Worm (Caenorhabditis elegans) whole organism, L4 larva: ENCODE measurements around the gene ZC21.6.

ENCODE experiments used
- D1046.2 ChIP-seq: fragments of 200-800 bp; sonication (Bioruptor generic); IDR thresholded peaks from 2 replicates; pipeline ENCODE4 v1.3.6; 2022; ENCODE audit warnings: missing genetic modification characterization, missing compliant biosample characterization
- F26F4.8 ChIP-seq: fragments of 200-800 bp; sonication (Bioruptor generic); conservative IDR thresholded peaks from 2 replicates; pipeline ENCODE4 v1.3.6; 2022; ENCODE audit warnings: missing genetic modification characterization, missing compliant biosample characterization
- Y105C5A.15 ChIP-seq: fragments of 200-800 bp; sonication (Bioruptor generic); IDR thresholded peaks from 2 replicates; pipeline ENCODE4 v1.3.6; 2022; ENCODE audit warnings: missing genetic modification characterization, missing compliant biosample characterization
- Y48G9A.11 ChIP-seq: fragments of 200-800 bp; sonication (Bioruptor generic); IDR thresholded peaks from 2 replicates; pipeline ENCODE4 v1.3.6; 2022; ENCODE audit warnings: missing genetic modification reagents, missing genetic modification characterization, missing compliant biosample characterization
- Y5F2A.4 ChIP-seq: fragments of 200-800 bp; sonication (Bioruptor generic); optimal IDR thresholded peaks from 2 replicates; lab custom pipeline; 2018; ENCODE audit warnings: mild to moderate bottlenecking, missing genetic modification characterization, missing compliant biosample characterization
- aha-1 ChIP-seq: fragments of 150-350 bp; peaks from one replicate; lab custom pipeline; 2014; ENCODE audit warnings: missing biosample characterization, missing genetic modification characterization
- aly-2 ChIP-seq: sonication (generic microtip); optimal IDR thresholded peaks from 2 replicates; lab custom pipeline; 2018; ENCODE audit warnings: missing biosample characterization, missing genetic modification characterization
- ama-1 ChIP-seq: fragments of 150-350 bp; optimal IDR thresholded peaks from 2 replicates; lab custom pipeline; 2014; ENCODE audit warnings: inconsistent platforms, mixed read lengths
- attf-4 ChIP-seq: sonication (generic microtip); optimal IDR thresholded peaks from 3 replicates; lab custom pipeline; 2017; ENCODE audit warnings: missing biosample characterization, missing genetic modification characterization
- ceh-20 ChIP-seq: fragments of 200-800 bp; sonication (Bioruptor generic); IDR thresholded peaks from 2 replicates; pipeline ENCODE4 v1.3.6; 2022; ENCODE audit warnings: missing genetic modification reagents, missing genetic modification characterization, missing compliant biosample characterization
- ceh-44 ChIP-seq: fragments of 200-800 bp; sonication (Bioruptor generic); IDR thresholded peaks from 2 replicates; pipeline ENCODE4 v1.3.6; 2022; ENCODE audit warnings: missing genetic modification reagents, missing genetic modification characterization, missing compliant biosample characterization
- daf-8 ChIP-seq: fragments of 200-800 bp; sonication (Bioruptor generic); IDR thresholded peaks from 2 replicates; pipeline ENCODE4 v1.3.6; 2022; ENCODE audit warnings: missing genetic modification characterization, missing compliant biosample characterization
- dmd-8 ChIP-seq: fragments of 200-800 bp; sonication (Bioruptor generic); IDR thresholded peaks from 2 replicates; pipeline ENCODE4 v1.3.6; 2022; ENCODE audit warnings: missing genetic modification characterization, missing compliant biosample characterization
- dmd-9 ChIP-seq: fragments of 200-800 bp; sonication (Bioruptor generic); IDR thresholded peaks from 2 replicates; pipeline ENCODE4 v1.3.6; 2022; ENCODE audit warnings: missing genetic modification reagents, missing genetic modification characterization, missing compliant biosample characterization
- dve-1 ChIP-seq: sonication (generic microtip); optimal IDR thresholded peaks from 2 replicates; lab custom pipeline; 2017; ENCODE audit warnings: antibody characterized with exemption, mild to moderate bottlenecking, missing genetic modification characterization, missing compliant biosample characterization; ENCODE audit not compliant: insufficient read depth
- fkh-10 ChIP-seq: fragments of 150-350 bp; optimal IDR thresholded peaks from 2 replicates; lab custom pipeline; 2014; ENCODE audit warnings: missing biosample characterization, missing genetic modification reagents, missing genetic modification characterization
- fos-1 ChIP-seq: fragments of 150-350 bp; optimal IDR thresholded peaks from 2 replicates; lab custom pipeline; 2014; ENCODE audit warnings: missing biosample characterization, missing genetic modification characterization
- hlh-30 ChIP-seq: sonication (generic microtip); optimal IDR thresholded peaks from 2 replicates; lab custom pipeline; 2017; ENCODE audit warnings: antibody characterized with exemption, mild to moderate bottlenecking, missing genetic modification characterization, missing compliant biosample characterization; ENCODE audit not compliant: insufficient read depth
- jun-1 ChIP-seq: fragments of 150-350 bp; optimal IDR thresholded peaks from 2 replicates; lab custom pipeline; 2014; ENCODE audit warnings: missing biosample characterization, missing genetic modification reagents, missing genetic modification characterization
- lim-7 ChIP-seq: fragments of 200-800 bp; sonication (Bioruptor generic); IDR thresholded peaks from 2 replicates; pipeline ENCODE4 v1.3.6; 2022; ENCODE audit warnings: missing genetic modification characterization, missing compliant biosample characterization
- lin-15B ChIP-seq: fragments of 150-350 bp; sonication (generic microtip); optimal IDR thresholded peaks from 3 replicates; lab custom pipeline; 2014; ENCODE audit warnings: missing biosample characterization, missing genetic modification characterization
- lin-29 ChIP-seq: fragments of 200-800 bp; sonication (Bioruptor generic); IDR thresholded peaks from 2 replicates; pipeline ENCODE4 v1.3.6; 2022; ENCODE audit warnings: missing genetic modification reagents, missing genetic modification characterization, missing compliant biosample characterization
- lin-39 ChIP-seq: fragments of 150-350 bp; optimal IDR thresholded peaks from 2 replicates; lab custom pipeline; 2014; ENCODE audit warnings: missing biosample characterization, missing genetic modification reagents, missing genetic modification characterization
- lsy-2 ChIP-seq, 2 experiments: fragments of 150-350 bp in 1 of 2; sonication (generic microtip) in 1 of 2; optimal IDR thresholded peaks; 2 replicates each; lab custom pipeline; 2014 to 2017; ENCODE audit warnings: missing biosample characterization in 2 of 2, missing genetic modification characterization in 2 of 2
- nhr-10 ChIP-seq: fragments of 150-350 bp; optimal IDR thresholded peaks from 2 replicates; lab custom pipeline; 2014; ENCODE audit warnings: missing biosample characterization, missing genetic modification characterization
- nhr-111 ChIP-seq: fragments of 200-800 bp; sonication (Bioruptor generic); optimal IDR thresholded peaks from 2 replicates; lab custom pipeline; 2018; ENCODE audit warnings: mild to moderate bottlenecking, missing genetic modification characterization, missing compliant biosample characterization
- nhr-237 ChIP-seq: sonication (generic microtip); optimal IDR thresholded peaks from 2 replicates; lab custom pipeline; 2017; ENCODE audit warnings: missing biosample characterization, missing genetic modification characterization
- nhr-28 ChIP-seq: fragments of 150-350 bp; optimal IDR thresholded peaks from 2 replicates; lab custom pipeline; 2014; ENCODE audit warnings: missing biosample characterization, missing genetic modification characterization
- nhr-6 ChIP-seq: fragments of 150-350 bp; optimal IDR thresholded peaks from 2 replicates; lab custom pipeline; 2014; ENCODE audit warnings: missing biosample characterization, missing genetic modification characterization
- nhr-77 ChIP-seq: fragments of 150-350 bp; optimal IDR thresholded peaks from 2 replicates; lab custom pipeline; 2014; ENCODE audit warnings: missing biosample characterization, missing genetic modification characterization
- pha-4 ChIP-seq, 2 experiments: fragments of 150-350 bp in 1 of 2; fragments of 200-800 bp in 1 of 2; sonication (Bioruptor generic) in 1 of 2; IDR thresholded peaks in 1 of 2; optimal IDR thresholded peaks in 1 of 2; 2 replicates each; pipeline versions ENCODE4 v1.3.6 to Lab custom; 2014 to 2022; ENCODE audit warnings: missing genetic modification characterization in 2 of 2, missing genetic modification reagents in 2 of 2, missing biosample characterization in 1 of 2, missing compliant biosample characterization in 1 of 2
- pqm-1 ChIP-seq: sonication (generic microtip); optimal IDR thresholded peaks from 2 replicates; lab custom pipeline; 2017; ENCODE audit warnings: missing biosample characterization, missing genetic modification characterization
- snpc-1.2 ChIP-seq: fragments of 200-800 bp; sonication (Bioruptor generic); IDR thresholded peaks from 2 replicates; pipeline ENCODE4 v1.3.6; 2022; ENCODE audit warnings: missing genetic modification reagents, missing genetic modification characterization, missing compliant biosample characterization
- spr-1 ChIP-seq: sonication (generic microtip); optimal IDR thresholded peaks from 2 replicates; lab custom pipeline; 2016; ENCODE audit warnings: mild to moderate bottlenecking, missing genetic modification characterization, missing compliant biosample characterization
- spr-3 ChIP-seq: fragments of 200-800 bp; sonication (Bioruptor generic); optimal IDR thresholded peaks from 2 replicates; lab custom pipeline; 2018; ENCODE audit warnings: mild to moderate bottlenecking, missing genetic modification characterization, missing compliant biosample characterization
- unc-62 ChIP-seq, 3 experiments: fragments of 150-350 bp in 1 of 3; sonication (generic microtip); optimal IDR thresholded peaks in 2 of 3; peaks in 1 of 3; 1 replicate in 1 of 3; 2 replicates in 2 of 3; lab custom pipeline; 2014 to 2017; ENCODE audit warnings: missing biosample characterization in 3 of 3, missing genetic modification characterization in 3 of 3, missing genetic modification reagents in 3 of 3, missing genotype in 1 of 3
- zfp-2 ChIP-seq: sonication (generic microtip); optimal IDR thresholded peaks from 2 replicates; lab custom pipeline; 2016; ENCODE audit warnings: mild to moderate bottlenecking, missing genetic modification characterization, missing compliant biosample characterization
- zfp-3 ChIP-seq: fragments of 200-800 bp; sonication (Bioruptor generic); conservative IDR thresholded peaks from 2 replicates; pipeline ENCODE4 v1.3.6; 2022; ENCODE audit warnings: missing genetic modification reagents, missing genetic modification characterization, missing compliant biosample characterization
- zip-11 ChIP-seq: fragments of 200-800 bp; sonication (Bioruptor generic); IDR thresholded peaks from 2 replicates; pipeline ENCODE4 v1.3.6; 2022; ENCODE audit warnings: missing genetic modification characterization, missing compliant biosample characterization
- zip-2 ChIP-seq: fragments of 150-350 bp; optimal IDR thresholded peaks from 2 replicates; lab custom pipeline; 2014; ENCODE audit warnings: missing biosample characterization, missing genetic modification characterization
- ztf-11 ChIP-seq: fragments of 150-350 bp; optimal IDR thresholded peaks from 2 replicates; lab custom pipeline; 2014; ENCODE audit warnings: missing biosample characterization, missing genetic modification characterization

Gene ZC21.6

DNA sequence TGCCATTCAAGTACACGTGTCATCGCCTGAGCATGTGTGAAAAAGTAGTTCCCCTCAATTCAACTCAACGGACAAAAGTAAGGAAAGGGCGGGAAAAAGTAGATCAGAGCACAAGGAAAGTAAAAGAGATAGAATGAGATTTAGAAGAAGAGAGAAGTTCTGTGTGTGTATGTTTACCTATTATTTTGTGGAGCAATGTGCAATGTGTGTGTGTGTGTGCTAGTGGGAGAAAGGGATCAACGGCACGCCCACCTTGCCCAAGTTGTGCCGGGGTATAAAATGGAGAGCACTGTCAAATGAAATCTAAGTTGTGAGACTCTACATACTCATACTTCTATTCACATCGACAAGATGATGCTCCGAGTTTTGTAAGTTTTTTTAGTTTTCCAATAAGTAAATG, 20.6 kb downstream of the ZC21.6 start, which contains the start of gene idpp-15:
idpp-15 (plus strand) TSS at position 301 of the 400 bp plus-strand sequence.
- TF ChIP-seq lin-29 (GFP tag; lab: Robert Waterston, UW), result no peak
- TF ChIP-seq fkh-10 (GFP tag; lab: Kevin White, UChicago), result no peak
- no peak for TF ChIP-seq spr-3 (GFP tag; lab: Kevin White, UChicago)
- no peak for TF ChIP-seq fos-1 (tag; lab: Kevin White, UChicago)
- no peak for TF ChIP-seq ama-1 (lab: Kevin White, UChicago)
- TF ChIP-seq ceh-20 (GFP tag; lab: Robert Waterston, UW), result no peak
- TF ChIP-seq lim-7 (GFP tag; lab: Robert Waterston, UW), result no peak
- no peak for TF ChIP-seq dmd-9 (GFP tag; lab: Robert Waterston, UW)

DNA sequence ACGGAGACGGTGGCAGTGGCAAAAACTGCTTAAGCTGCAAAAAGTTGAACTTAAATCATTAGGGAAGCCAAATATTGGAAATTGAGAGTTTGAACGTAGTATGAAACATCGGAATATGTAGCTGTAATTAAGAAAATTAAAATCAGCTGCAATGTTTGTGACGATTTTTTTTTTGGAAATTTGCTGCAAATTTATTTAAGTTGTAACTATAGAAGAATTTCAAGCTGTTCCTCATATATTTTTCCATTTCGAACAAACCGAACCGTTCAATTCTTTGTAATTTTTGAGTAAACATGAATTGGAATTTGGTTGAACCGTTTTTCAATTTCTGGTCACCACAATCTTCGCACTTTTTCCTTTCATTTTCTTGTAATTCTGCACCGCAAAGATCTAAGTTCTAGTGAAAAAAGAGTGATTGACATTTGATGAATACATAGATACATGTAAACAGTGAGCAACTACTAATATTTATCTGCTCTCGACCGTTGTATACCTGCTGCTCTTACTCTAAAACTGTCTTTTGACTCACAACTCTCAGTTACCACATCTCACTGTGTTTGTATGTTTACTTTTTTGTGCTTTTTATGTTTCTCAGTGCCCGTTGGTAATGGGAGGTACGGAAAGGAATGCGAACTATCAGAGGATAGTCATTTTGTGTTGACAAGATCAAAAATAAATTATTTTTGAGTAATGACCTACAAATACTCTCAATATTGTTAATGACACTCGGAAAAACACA, 23.6 kb downstream of the ZC21.6 start:
- peak in 1 of 2 experiments; percentile 93 for TF ChIP-seq unc-62 (GFP tag; optimal IDR thresholded peaks at IDR 0.05 in 1 of 2; lab: Kevin White, UChicago)
- no peak for TF ChIP-seq unc-62 (tag; optimal IDR thresholded peaks at IDR 0.05; lab: Kevin White, UChicago)
- TF ChIP-seq nhr-6 (tag; lab: Kevin White, UChicago), result no peak
- no peak for TF ChIP-seq pha-4 (GFP tag; IDR thresholded peaks at IDR 0.05; lab: Robert Waterston, UW)
- peak; percentile 55 for TF ChIP-seq pha-4 (tag; optimal IDR thresholded peaks at IDR 0.05; lab: Kevin White, UChicago)
- peak; percentile 54 for TF ChIP-seq aha-1 (tag; lab: Kevin White, UChicago)
- TF ChIP-seq, all 104 proteins: peak for 3

DNA sequence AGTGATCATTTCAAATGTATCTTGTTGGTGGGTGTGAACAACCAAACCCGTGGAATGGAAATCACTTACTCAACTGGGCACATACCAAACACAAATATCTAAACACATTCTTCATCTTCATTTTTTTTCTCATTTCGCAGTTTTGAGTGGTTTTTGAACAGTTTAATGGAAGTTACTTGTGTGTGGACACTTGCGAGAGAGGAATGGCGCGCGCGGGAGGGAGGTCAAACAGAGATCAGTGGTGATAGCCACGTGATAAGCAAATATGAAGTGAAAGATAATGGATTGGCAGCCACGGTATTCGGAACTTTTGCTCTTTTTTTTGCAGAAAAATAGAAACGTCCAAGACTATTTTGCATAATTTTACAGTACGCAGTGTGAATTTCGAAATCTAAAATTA, 24.8 kb downstream of the ZC21.6 start:
- TF ChIP-seq Y48G9A.11 (GFP tag; lab: Robert Waterston, UW) (no peak), nhr-111 (GFP tag; lab: Kevin White, UChicago) (no peak), dmd-8 (no peak), aha-1 (tag; lab: Kevin White, UChicago) (no peak), pqm-1 (tag; lab: Kevin White, UChicago) (no peak), zfp-2 (tag; lab: Kevin White, UChicago) (no peak), F26F4.8 (GFP tag; lab: Robert Waterston, UW) (no peak), nhr-237 (tag; lab: Kevin White, UChicago) (no peak), lin-15B (tag; lab: Kevin White, UChicago) (no peak), Y105C5A.15 (GFP tag; lab: Robert Waterston, UW) (no peak), dve-1 (no peak), hlh-30 (no peak), ztf-11 (tag; lab: Kevin White, UChicago) (no peak), zip-11 (GFP tag; lab: Robert Waterston, UW) (no peak), nhr-28 (no peak), jun-1 (tag; lab: Kevin White, UChicago) (no peak), D1046.2 (GFP tag; lab: Robert Waterston, UW) (no peak), daf-8 (GFP tag; lab: Robert Waterston, UW) (no peak), Y5F2A.4 (GFP tag; lab: Kevin White, UChicago) (no peak)

DNA sequence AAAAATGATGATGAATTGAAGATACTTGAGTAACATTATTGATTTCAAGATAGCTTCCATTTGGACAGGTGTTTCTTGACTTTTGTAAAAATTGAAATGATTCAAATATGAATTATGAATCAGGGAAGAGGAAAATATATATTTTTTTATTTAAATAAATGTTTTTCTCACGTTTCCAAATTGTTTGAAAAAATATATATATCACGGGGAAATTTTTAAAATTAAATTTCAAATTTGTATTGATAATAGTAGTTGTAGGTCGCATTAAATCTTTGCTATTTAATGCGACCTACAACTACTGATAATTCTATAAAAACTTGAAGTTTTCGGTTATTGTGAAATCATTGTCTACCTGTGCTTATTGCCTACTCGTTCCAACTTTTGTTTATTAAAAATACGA, 25.5 kb downstream of the ZC21.6 start, which contains the start of gene ZC21.8:
ZC21.8 (minus strand) TSS at position 101 of the 400 bp plus-strand sequence.
- no peak for TF ChIP-seq zip-2 (tag; lab: Kevin White, UChicago)
- TF ChIP-seq zfp-3, result no peak
- TF ChIP-seq nhr-111 (GFP tag; lab: Kevin White, UChicago), result no peak
- no peak for TF ChIP-seq spr-1 (tag; lab: Kevin White, UChicago)
- TF ChIP-seq aha-1 (tag; lab: Kevin White, UChicago), result no peak
- TF ChIP-seq nhr-10 (tag; lab: Kevin White, UChicago), result no peak
- TF ChIP-seq lin-39, result no peak
- TF ChIP-seq dmd-9 (GFP tag; lab: Robert Waterston, UW), result no peak
- TF ChIP-seq Y5F2A.4 (GFP tag; lab: Kevin White, UChicago), result no peak
- TF ChIP-seq aly-2, result no peak
- TF ChIP-seq lsy-2 (tag; optimal IDR thresholded peaks at IDR 0.05; lab: Kevin White, UChicago), result no peak
- no peak for TF ChIP-seq attf-4 (tag; lab: Kevin White, UChicago)
- TF ChIP-seq snpc-1.2, result no peak
- TF ChIP-seq nhr-77, result no peak
- no peak for TF ChIP-seq ceh-44
